Worm (Caenorhabditis elegans) whole organism, young adult: Measurements from ENCODE around the gene C40H1.7.

ENCODE experiments used
- F49E8.2 ChIP-seq: sonication (generic microtip); optimal IDR thresholded peaks from 3 replicates; lab custom pipeline; 2017; ENCODE audit warnings: missing genetic modification characterization, mild to moderate bottlenecking, missing compliant biosample characterization, antibody characterized with exemption, moderate library complexity; ENCODE audit not compliant: insufficient read depth
- Y53F4B.3 ChIP-seq: fragments of 200-800 bp; sonication (Bioruptor generic); IDR thresholded peaks from 2 replicates; pipeline ENCODE4 v1.3.6; 2022; ENCODE audit warnings: missing genetic modification reagents, missing genetic modification characterization, missing compliant biosample characterization
- Y67H2A.10 ChIP-seq: fragments of 200-800 bp; sonication (Bioruptor generic); conservative IDR thresholded peaks from 2 replicates; pipeline ENCODE4 v1.3.6; 2022; ENCODE audit warnings: missing genetic modification reagents, missing genetic modification characterization, missing compliant biosample characterization
- Y79H2A.3 ChIP-seq: fragments of 200-800 bp; sonication (Bioruptor generic); conservative IDR thresholded peaks from 2 replicates; pipeline ENCODE4 v1.3.6; 2022; ENCODE audit warnings: missing genetic modification reagents, missing genetic modification characterization, missing compliant biosample characterization
- ama-1 ChIP-seq, 3 experiments: fragments of 150-350 bp in 1 of 3; sonication (generic microtip) in 2 of 3; optimal IDR thresholded peaks; 2 replicates each; lab custom pipeline; 2014 to 2018; ENCODE audit warnings: missing biosample characterization in 2 of 3, missing genetic modification characterization in 2 of 3, missing genetic modification reagents in 2 of 3
- ccch-3 ChIP-seq: fragments of 200-800 bp; sonication (Bioruptor generic); optimal IDR thresholded peaks from 2 replicates; lab custom pipeline; 2018; ENCODE audit warnings: mild to moderate bottlenecking, missing genetic modification characterization, missing compliant biosample characterization
- ceh-100 ChIP-seq: fragments of 200-800 bp; sonication (Bioruptor generic); IDR thresholded peaks from 2 replicates; pipeline ENCODE4 v1.3.6; 2022; ENCODE audit warnings: missing genetic modification reagents, missing genetic modification characterization, missing compliant biosample characterization
- ceh-79 ChIP-seq: sonication (generic microtip); optimal IDR thresholded peaks from 2 replicates; lab custom pipeline; 2017; ENCODE audit warnings: mild to moderate bottlenecking, missing genetic modification characterization, missing compliant biosample characterization
- dox-1 ChIP-seq: fragments of 200-800 bp; sonication (Bioruptor generic); IDR thresholded peaks from 2 replicates; pipeline ENCODE4 v1.3.6; 2022; ENCODE audit warnings: missing genetic modification reagents, missing genetic modification characterization, missing compliant biosample characterization
- ekl-4 ChIP-seq: fragments of 200-800 bp; sonication (Bioruptor generic); IDR thresholded peaks from 2 replicates; pipeline ENCODE4 v1.3.6; 2022; ENCODE audit warnings: missing genetic modification reagents, missing genetic modification characterization, missing compliant biosample characterization
- snpc-4 ChIP-seq, 5 experiments: fragments of 150-350 bp in 1 of 5; sonication (generic microtip) in 4 of 5; optimal IDR thresholded peaks; 2 replicates each; lab custom pipeline; 2014 to 2018; ENCODE audit warnings: missing genetic modification characterization in 5 of 5, missing biosample characterization in 3 of 5, antibody characterized with exemption in 2 of 5, mild to moderate bottlenecking in 2 of 5, missing compliant biosample characterization in 2 of 5, missing genotype in 2 of 5, moderate library complexity in 2 of 5, missing genetic modification reagents in 1 of 5
- ztf-28 ChIP-seq: fragments of 200-800 bp; sonication (Bioruptor generic); IDR thresholded peaks from 2 replicates; pipeline ENCODE4 v1.3.6; 2022; ENCODE audit warnings: missing genetic modification reagents, missing genetic modification characterization, missing compliant biosample characterization

Gene C40H1.7

DNA sequence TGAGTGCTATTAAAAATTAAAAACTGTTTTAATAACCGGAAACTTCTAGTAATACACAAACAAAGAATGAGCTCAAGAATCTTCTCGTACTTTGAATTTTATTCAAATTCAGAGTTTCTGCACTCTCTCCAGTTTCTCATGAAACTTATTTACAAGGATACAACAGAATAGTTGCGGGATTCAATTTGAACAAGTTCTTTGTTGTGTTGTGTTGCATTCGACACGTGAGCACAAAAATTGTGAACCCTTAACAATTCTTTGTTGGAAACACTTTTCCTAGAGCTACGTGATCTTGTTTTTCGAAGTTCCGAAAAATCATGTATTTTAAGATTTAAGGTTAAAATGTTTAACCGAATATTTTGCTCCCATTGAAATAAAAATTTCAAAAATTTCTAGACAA lies 49.0 kb downstream of the C40H1.7 start:
- no peak for TF ChIP-seq ztf-28
- TF ChIP-seq ama-1 (optimal IDR thresholded peaks at IDR 0.05; lab: Kevin White, UChicago), result no peak
- no peak for TF ChIP-seq ama-1 (GFP tag; optimal IDR thresholded peaks at IDR 0.05; lab: Kevin White, UChicago)
- TF ChIP-seq dox-1, result no peak
- TF ChIP-seq ccch-3 (GFP tag; lab: Kevin White, UChicago), result no peak
- no peak for TF ChIP-seq Y79H2A.3 (GFP tag; lab: Robert Waterston, UW)
- TF ChIP-seq snpc-4 (GFP tag; optimal IDR thresholded peaks at IDR 0.05; lab: Kevin White, UChicago), result no peak
- no peak for TF ChIP-seq snpc-4 (tag; optimal IDR thresholded peaks at IDR 0.05; lab: Kevin White, UChicago)
- TF ChIP-seq ceh-79, result no peak
- TF ChIP-seq ceh-100 (GFP tag; lab: Robert Waterston, UW), result no peak
- TF ChIP-seq F49E8.2, result no peak
- no peak for TF ChIP-seq Y67H2A.10 (GFP tag; lab: Robert Waterston, UW)
- TF ChIP-seq Y53F4B.3 (GFP tag; lab: Robert Waterston, UW), result no peak
- no peak for TF ChIP-seq ekl-4 (GFP tag; lab: Robert Waterston, UW)
